Worm (Caenorhabditis elegans): ENCODE data around the gene gcy-4.

gcy-4 gene

DNA sequence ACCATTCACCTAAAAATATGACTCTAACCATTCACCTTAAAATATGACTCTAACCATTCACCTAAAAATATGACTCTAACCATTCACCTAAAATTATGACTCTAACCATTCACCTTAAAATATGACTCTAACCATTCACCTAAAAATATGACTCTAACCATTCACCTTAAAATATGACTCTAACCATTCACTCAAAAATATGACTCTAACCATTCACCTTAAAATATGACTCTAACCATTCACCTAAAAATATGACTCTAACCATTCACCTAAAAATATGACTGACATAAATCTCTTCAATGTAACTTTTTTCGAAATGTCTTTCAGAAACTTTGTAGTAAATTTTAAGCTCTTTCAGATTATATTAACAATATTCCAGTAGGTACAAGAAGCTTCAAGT, 27.5 kb upstream of the gcy-4 start:
- peak; percentile 58 for TF ChIP-seq sptf-1 (tag; optimal IDR thresholded peaks at IDR 0.05)

DNA sequence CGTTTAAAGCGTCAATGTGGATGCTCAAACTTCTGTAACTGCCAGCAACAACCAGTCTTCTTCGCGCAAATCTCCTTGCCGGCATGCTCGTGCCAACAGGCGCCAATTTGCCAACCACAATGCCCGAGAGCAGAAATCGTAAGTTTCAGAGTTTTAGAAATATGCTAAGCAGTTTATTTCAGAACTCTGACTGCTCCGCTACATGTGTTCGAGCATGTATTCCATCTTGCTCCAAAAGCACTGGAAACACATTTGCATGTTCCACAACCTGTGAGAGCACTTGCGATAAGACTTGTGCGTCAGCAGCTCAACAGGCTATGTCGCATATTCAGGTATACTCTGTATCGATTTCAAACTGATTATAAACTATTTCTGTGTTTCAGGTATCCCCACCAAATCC, 21.1 kb upstream of the gcy-4 start:
- TF ChIP-seq blmp-1 (tag; optimal IDR thresholded peaks at IDR 0.05) (no peak), elt-3 (tag; optimal IDR thresholded peaks at IDR 0.05) (no peak), unc-120 (tag; optimal IDR thresholded peaks at IDR 0.05; ENCODE audit: poor library complexity, severe bottlenecking) (no peak), lsy-2 (tag; optimal IDR thresholded peaks at IDR 0.05) (no peak), unc-62 (GFP tag; optimal IDR thresholded peaks at IDR 0.05) (no peak), mab-5 (tag; optimal IDR thresholded peaks at IDR 0.05) (no peak), lin-13 (tag; optimal IDR thresholded peaks at IDR 0.05) (no peak), cnd-1 (tag; optimal IDR thresholded peaks at IDR 0.05) (no peak), pha-4 (tag; optimal IDR thresholded peaks at IDR 0.05) (no peak), ceh-83 (GFP tag; optimal IDR thresholded peaks at IDR 0.05) (no peak), mls-2 (tag; optimal IDR thresholded peaks at IDR 0.05) (no peak), snpc-4 (tag; optimal IDR thresholded peaks at IDR 0.05) (no peak)

DNA sequence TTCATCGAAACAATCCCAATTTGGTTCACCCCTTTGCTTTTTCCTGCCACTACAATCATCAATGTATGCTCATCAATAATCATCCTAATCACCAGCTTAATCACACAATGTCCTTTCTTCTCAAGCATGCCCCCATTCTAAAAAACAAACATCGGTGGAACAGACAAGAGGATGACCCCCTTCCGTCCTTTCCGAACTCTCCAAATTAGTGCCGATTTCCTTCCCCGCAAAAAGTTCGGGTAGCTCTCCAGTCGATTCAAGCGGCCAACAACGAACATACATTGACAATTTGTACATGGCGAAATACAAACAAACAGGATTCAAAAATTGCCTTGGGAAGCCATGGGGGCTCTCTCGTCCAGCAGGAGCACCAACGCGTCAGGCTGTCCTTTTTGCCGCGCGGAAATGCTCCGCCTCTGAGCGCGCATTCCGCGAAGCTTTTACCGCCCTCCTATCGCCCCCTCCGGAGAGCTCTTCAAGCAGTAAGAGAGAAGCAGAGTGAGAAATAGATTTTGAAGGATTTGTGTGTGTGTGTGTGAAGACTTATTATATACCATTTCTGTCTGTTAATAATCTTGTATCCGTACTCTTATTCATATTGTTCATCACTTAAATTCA, 17.1 kb upstream of the gcy-4 start, which contains the start of gene appg-1:
Gene appg-1 (plus strand): TSS at position 427 of the 618 bp plus-strand sequence.
- TF ChIP-seq cnd-1 (tag; optimal IDR thresholded peaks at IDR 0.05) (no peak), mls-2 (tag; optimal IDR thresholded peaks at IDR 0.05) (no peak), nhr-28 (tag; optimal IDR thresholded peaks at IDR 0.05) (no peak), lsy-2 (tag; optimal IDR thresholded peaks at IDR 0.05) (no peak), M03D4.4 (tag; optimal IDR thresholded peaks at IDR 0.05) (no peak), nhr-237 (tag; optimal IDR thresholded peaks at IDR 0.05) (no peak)

DNA sequence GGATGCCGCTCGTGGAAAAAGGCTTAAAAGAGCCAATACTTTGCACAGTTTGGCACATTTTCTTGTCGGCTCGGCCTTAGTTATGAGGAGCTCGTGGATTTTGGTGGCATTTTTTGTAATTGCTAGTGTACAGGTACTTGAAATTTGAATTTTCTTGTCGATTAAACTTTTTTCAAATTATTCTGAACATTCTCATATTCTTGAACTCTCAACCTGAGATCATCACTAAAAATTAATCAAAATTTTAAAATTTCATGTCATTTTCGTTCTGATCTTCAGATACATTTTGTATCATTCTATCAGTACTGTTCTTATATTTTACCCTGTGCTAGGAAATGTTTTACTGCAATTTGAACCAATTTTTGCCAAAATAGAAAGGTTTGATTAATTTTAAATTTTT, 12.8 kb upstream of the gcy-4 start, which contains the start of gene idpp-4:
Gene idpp-4 (plus strand): TSS at position 51 of the 400 bp plus-strand sequence.
- TF ChIP-seq lsy-2 (tag; optimal IDR thresholded peaks at IDR 0.05) (no peak), hlh-1 (tag; optimal IDR thresholded peaks at IDR 0.05) (no peak), mls-2 (tag; optimal IDR thresholded peaks at IDR 0.05) (no peak), nhr-237 (tag; optimal IDR thresholded peaks at IDR 0.05) (no peak), tbx-8 (GFP tag; optimal IDR thresholded peaks at IDR 0.05) (no peak), sem-2 (GFP tag; optimal IDR thresholded peaks at IDR 0.05) (no peak), drap-1 (GFP tag; optimal IDR thresholded peaks at IDR 0.05) (no peak), nhr-28 (tag; optimal IDR thresholded peaks at IDR 0.05) (no peak), unc-62 (GFP tag; optimal IDR thresholded peaks at IDR 0.05) (no peak), blmp-1 (tag; optimal IDR thresholded peaks at IDR 0.05) (no peak), elt-3 (tag; optimal IDR thresholded peaks at IDR 0.05) (no peak), ham-2 (GFP tag; optimal IDR thresholded peaks at IDR 0.05) (no peak), M03D4.4 (tag; optimal IDR thresholded peaks at IDR 0.05) (no peak), bed-3 (GFP tag; optimal IDR thresholded peaks at IDR 0.05) (no peak), cnd-1 (tag; optimal IDR thresholded peaks at IDR 0.05) (no peak)

DNA sequence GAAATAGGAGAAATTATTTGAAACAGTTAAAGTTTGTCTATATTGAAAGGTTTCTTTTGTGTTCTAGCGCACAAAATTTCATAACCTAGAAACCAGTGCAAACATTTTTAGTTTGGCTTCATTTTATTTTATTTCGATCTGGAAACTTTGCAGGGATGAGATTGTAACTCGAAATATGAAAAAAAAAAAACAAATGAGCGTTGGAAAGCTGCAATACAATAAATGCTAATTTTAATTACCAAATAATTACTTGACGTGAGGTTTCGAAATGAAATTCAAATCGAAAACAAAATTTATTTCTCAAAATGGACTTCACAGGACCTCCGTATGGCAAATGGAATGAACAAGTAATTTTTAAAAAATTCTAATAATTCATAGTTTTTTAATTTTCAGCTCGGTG, 8.4 kb upstream of the gcy-4 start, which contains the start of gene M02G9.4:
Gene M02G9.4 (plus strand): TSS at position 301 of the 400 bp plus-strand sequence.
- no peak for TF ChIP-seq nhr-28 (tag; optimal IDR thresholded peaks at IDR 0.05)
- no peak for TF ChIP-seq unc-62 (GFP tag; optimal IDR thresholded peaks at IDR 0.05)
- TF ChIP-seq mab-5 (tag; optimal IDR thresholded peaks at IDR 0.05), result no peak
- TF ChIP-seq nhr-76 (tag; optimal IDR thresholded peaks at IDR 0.05), result no peak
- TF ChIP-seq mls-2 (tag; optimal IDR thresholded peaks at IDR 0.05), result no peak

DNA sequence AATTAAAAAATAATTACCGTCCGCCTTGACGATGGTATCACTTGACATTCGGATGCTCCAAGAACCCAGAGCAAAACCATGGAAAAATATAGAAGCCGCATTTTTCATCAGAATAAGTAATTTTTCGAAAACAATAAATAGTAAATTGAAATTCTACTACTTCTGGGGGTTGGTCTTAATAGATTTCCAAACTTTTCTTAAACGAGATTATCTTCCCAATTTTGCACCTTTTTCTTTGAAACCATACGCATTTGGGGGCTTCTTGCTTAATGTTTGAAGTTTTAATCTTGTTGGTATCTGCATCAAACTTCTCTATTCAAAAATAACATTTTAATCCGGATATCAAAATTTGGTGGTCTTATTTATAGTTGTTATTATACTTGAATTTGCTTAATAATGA, 7.5 kb upstream of the gcy-4 start, which contains the start of gene gcy-5:
Gene gcy-5 (minus strand): TSS at position 101 of the 400 bp plus-strand sequence.
- TF ChIP-seq elt-3 (tag; optimal IDR thresholded peaks at IDR 0.05), result no peak
- TF ChIP-seq nhr-28 (tag; optimal IDR thresholded peaks at IDR 0.05), result no peak
- no peak for TF ChIP-seq drap-1 (GFP tag; optimal IDR thresholded peaks at IDR 0.05)
- no peak for TF ChIP-seq ceh-43 (GFP tag; optimal IDR thresholded peaks at IDR 0.05)
- no peak for TF ChIP-seq nhr-2 (tag; optimal IDR thresholded peaks at IDR 0.05)
- no peak for TF ChIP-seq lsy-2 (tag; optimal IDR thresholded peaks at IDR 0.05)
- no peak for TF ChIP-seq lin-13 (tag; optimal IDR thresholded peaks at IDR 0.05)
- TF ChIP-seq ztf-11 (tag; optimal IDR thresholded peaks at IDR 0.05), result no peak
- no peak for TF ChIP-seq unc-39 (tag; optimal IDR thresholded peaks at IDR 0.05)
- no peak for TF ChIP-seq lin-32 (GFP tag; optimal IDR thresholded peaks at IDR 0.05)
- TF ChIP-seq blmp-1 (tag; optimal IDR thresholded peaks at IDR 0.05), result no peak
- no peak for TF ChIP-seq mls-2 (tag; optimal IDR thresholded peaks at IDR 0.05)

All from whole organism, mixed stage, embryonic.